Fruit fly (Drosophila melanogaster): ENCODE results near the gene PRL-1.

DNA sequence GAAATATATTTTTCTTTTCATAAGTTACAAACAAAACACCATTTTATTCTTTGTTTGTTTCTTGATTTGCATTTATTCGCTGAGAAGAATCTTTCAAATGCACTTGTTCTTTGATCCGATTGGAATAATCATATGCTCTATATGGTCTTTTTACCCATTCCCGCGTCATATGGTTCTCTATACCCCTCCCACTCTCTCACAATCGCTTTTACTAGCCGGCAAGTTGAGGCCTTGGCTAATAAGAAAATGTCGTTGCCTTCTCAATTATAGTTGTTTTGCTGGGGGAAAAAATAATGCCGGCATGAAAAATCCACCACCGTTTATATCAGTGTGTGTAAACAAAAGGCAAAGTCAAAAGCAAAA, 11.4 kb upstream of the PRL-1 start:
- no peak for TF ChIP-seq CG12605 (GFP tag; IDR thresholded peaks at IDR 0.05)
- no peak for TF ChIP-seq D1 (tag; optimal IDR thresholded peaks at IDR 0.05)
- TF ChIP-seq CG17806 (tag; optimal IDR thresholded peaks at IDR 0.05): no peak
- TF ChIP-seq rn (GFP tag; IDR thresholded peaks at IDR 0.05): no peak
- TF ChIP-seq Snoo (tag; optimal IDR thresholded peaks at IDR 0.05): no peak
- TF ChIP-seq CG8301 (tag; optimal IDR thresholded peaks at IDR 0.05): no peak
- no peak for TF ChIP-seq CG10348 (GFP tag; IDR thresholded peaks at IDR 0.05)

All from whole organism, pupa.